Fruit fly (Drosophila melanogaster): ENCODE data around the gene CG11563.
A peak's percentile ranks its signal among the peaks of the same experiment; 100 is the strongest.

CG11563 gene

DNA sequence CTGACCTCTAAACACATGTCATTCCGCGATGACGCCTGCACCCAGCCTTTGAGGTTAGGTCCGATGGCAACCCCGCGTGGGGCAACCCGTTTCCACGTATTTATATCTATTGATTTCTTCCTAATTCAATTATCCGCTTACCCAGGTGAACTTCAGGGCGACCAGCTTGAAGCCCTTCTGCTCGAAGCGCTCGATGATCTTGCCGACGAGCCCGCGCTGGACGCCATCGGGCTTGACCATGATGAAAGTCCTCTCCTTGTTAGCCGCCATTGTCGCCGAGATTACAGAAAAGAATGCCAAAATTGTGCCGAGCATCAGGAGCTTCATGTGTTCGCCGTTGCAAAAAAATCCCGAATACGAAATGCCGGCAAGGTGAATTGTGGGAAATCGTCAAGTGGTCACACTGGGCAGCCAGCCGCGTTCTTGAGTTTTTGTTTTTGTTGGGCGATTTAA, 8.8 kb downstream of the CG11563 start, which contains the start of gene awd (continued):
- TF ChIP-seq pnt (GFP tag; optimal IDR thresholded peaks at IDR 0.05) (no peak), CG6765 (GFP tag; optimal IDR thresholded peaks at IDR 0.05) (no peak), CG15479 (GFP tag; optimal IDR thresholded peaks at IDR 0.05) (no peak), sc (optimal IDR thresholded peaks at IDR 0.05) (no peak), sc (GFP tag; optimal IDR thresholded peaks at IDR 0.05) (no peak), CG1792 (GFP tag; optimal IDR thresholded peaks at IDR 0.05) (no peak), mirr (GFP tag; optimal IDR thresholded peaks at IDR 0.05) (no peak), CG1024 (GFP tag; IDR thresholded peaks at IDR 0.05) (no peak), CG10431 (GFP tag; optimal IDR thresholded peaks at IDR 0.05) (no peak), CG32532 (GFP tag; IDR thresholded peaks at IDR 0.05) (no peak), CG17328 (GFP tag; IDR thresholded peaks at IDR 0.05) (no peak), CG10321 (GFP tag; IDR thresholded peaks at IDR 0.05) (no peak), Usf (GFP tag; optimal IDR thresholded peaks at IDR 0.05) (no peak), tin (GFP tag; optimal IDR thresholded peaks at IDR 0.05) (no peak), sd (tag; optimal IDR thresholded peaks at IDR 0.05) (peak; percentile 76), nmo (GFP tag; optimal IDR thresholded peaks at IDR 0.05) (peak; percentile 22), bbx (GFP tag; IDR thresholded peaks at IDR 0.05; ENCODE audit: partially characterized antibody) (no peak), da (GFP tag; optimal IDR thresholded peaks at IDR 0.05) (no peak), Gsc (GFP tag; IDR thresholded peaks at IDR 0.05) (no peak), E2f1 (GFP tag; IDR thresholded peaks at IDR 0.05) (no peak), CG14014 (GFP tag; IDR thresholded peaks at IDR 0.05) (no peak), CG18764 (GFP tag; optimal IDR thresholded peaks at IDR 0.05) (no peak), tna (GFP tag; IDR thresholded peaks at IDR 0.05; ENCODE audit: partially characterized antibody) (peak; percentile 15; the same call in 1 of the 2 replicates), CG3281 (GFP tag; optimal IDR thresholded peaks at IDR 0.05) (peak; percentile 34), Lhr (GFP tag; optimal IDR thresholded peaks at IDR 0.05) (no peak), Oaz (GFP tag; IDR thresholded peaks at IDR 0.05) (no peak), hkb (optimal IDR thresholded peaks at IDR 0.05) (no peak), hkb (GFP tag; IDR thresholded peaks at IDR 0.05) (no peak), nerfin-1 (tag; optimal IDR thresholded peaks at IDR 0.05) (no peak), CG9215 (GFP tag; IDR thresholded peaks at IDR 0.05) (no peak), cad (GFP tag; optimal IDR thresholded peaks at IDR 0.05) (no peak), CG2712 (tag; optimal IDR thresholded peaks at IDR 0.05) (peak; percentile 12), hbn (GFP tag; IDR thresholded peaks at IDR 0.05; ENCODE audit: partially characterized antibody) (0 out of 2 replicates have a peak, but pooled peaks have one; percentile 18), CG3065 (GFP tag; optimal IDR thresholded peaks at IDR 0.05) (no peak), CG5953 (GFP tag; IDR thresholded peaks at IDR 0.05) (no peak), chif (GFP tag; optimal IDR thresholded peaks at IDR 0.05) (no peak), maf-S (GFP tag; optimal IDR thresholded peaks at IDR 0.05) (no peak), CG4617 (GFP tag; optimal IDR thresholded peaks at IDR 0.05; ENCODE audit: borderline replicate concordance) (peak; percentile 48), CG15073 (GFP tag; optimal IDR thresholded peaks at IDR 0.05) (no peak), YL-1 (GFP tag; optimal IDR thresholded peaks at IDR 0.05) (peak; percentile 59), lilli (GFP tag; optimal IDR thresholded peaks at IDR 0.05) (no peak), CG12391 (tag; optimal IDR thresholded peaks at IDR 0.05) (no peak), so (GFP tag; IDR thresholded peaks at IDR 0.05) (no peak), Dp (GFP tag; optimal IDR thresholded peaks at IDR 0.05) (peak; percentile 68), CG3838 (GFP tag; optimal IDR thresholded peaks at IDR 0.05) (no peak), tgo (GFP tag; IDR thresholded peaks at IDR 0.05) (no peak), H15 (GFP tag; IDR thresholded peaks at IDR 0.05) (no peak), CG15011 (GFP tag; optimal IDR thresholded peaks at IDR 0.05) (no peak), CG9876 (GFP tag; optimal IDR thresholded peaks at IDR 0.05) (no peak), Dbx (GFP tag; IDR thresholded peaks at IDR 0.05) (no peak; the same call in 2 of the 3 replicates), psq (GFP tag; optimal IDR thresholded peaks at IDR 0.05) (no peak), Ada2b (GFP tag; IDR thresholded peaks at IDR 0.05) (no peak), Myb (GFP tag; optimal IDR thresholded peaks at IDR 0.05) (peak; percentile 48)
